Worm (Caenorhabditis elegans): ENCODE measurements around the gene str-136.

DNA sequence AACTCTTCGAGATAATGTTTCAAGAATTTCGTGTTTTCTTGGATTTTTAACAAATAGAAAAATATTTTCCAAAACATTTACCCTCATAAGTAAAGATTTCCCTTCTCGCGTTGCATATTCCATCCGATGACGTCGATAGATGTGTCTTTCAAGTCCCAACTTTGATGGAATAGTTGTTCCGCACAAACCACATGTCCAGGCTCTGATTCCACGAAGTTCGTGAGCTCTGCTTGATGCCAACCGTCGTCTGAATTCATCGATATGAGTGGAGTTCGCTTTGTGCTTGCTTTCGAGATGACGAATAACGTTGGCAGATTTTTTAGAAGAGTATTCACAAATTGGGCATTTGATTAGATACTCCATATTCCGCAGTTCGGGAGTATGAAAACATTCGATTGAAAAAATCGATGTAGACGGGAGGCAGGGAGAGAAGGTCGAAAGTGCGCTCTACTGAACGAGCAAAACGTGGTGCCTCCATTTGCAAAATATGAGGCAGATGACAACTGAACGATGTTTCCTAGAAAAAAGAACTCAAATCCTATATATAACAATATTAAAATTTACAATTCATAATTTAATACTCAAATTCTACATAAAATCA is 22.3 kb upstream of the str-136 start, which contains the start of gene W02D7.6:
- TF ChIP-seq dao-5 (tag; optimal IDR thresholded peaks at IDR 0.05): no peak
- TF ChIP-seq W03F9.2 (tag; optimal IDR thresholded peaks at IDR 0.05): peak; percentile 42
- TF ChIP-seq him-1 (tag; optimal IDR thresholded peaks at IDR 0.05): no peak

Measured in whole organism, L4/young adult.